Worm (Caenorhabditis elegans) whole organism, late embryonic: ENCODE measurements around the gene mtch-1.

ENCODE experiments used
- C38D4.7 ChIP-seq: fragments of 200-800 bp; sonication (Bioruptor generic); optimal IDR thresholded peaks from 2 replicates; lab custom pipeline; 2018; ENCODE audit warnings: mild to moderate bottlenecking, missing genetic modification characterization, moderate library complexity, missing compliant biosample characterization
- K09A11.1 ChIP-seq: sonication (generic microtip); optimal IDR thresholded peaks from 2 replicates; lab custom pipeline; 2017; ENCODE audit warnings: antibody characterized with exemption, mild to moderate bottlenecking, missing genetic modification characterization, missing compliant biosample characterization; ENCODE audit not compliant: insufficient read depth
- T23F11.4 ChIP-seq: fragments of 200-800 bp; sonication (Bioruptor generic); optimal IDR thresholded peaks from 2 replicates; lab custom pipeline; 2018; ENCODE audit warnings: mild to moderate bottlenecking, missing genetic modification characterization, missing compliant biosample characterization
- Y22D7AL.16 ChIP-seq: sonication (generic microtip); optimal IDR thresholded peaks from 2 replicates; lab custom pipeline; 2016; ENCODE audit warnings: missing genetic modification characterization, missing compliant biosample characterization
- ahr-1 ChIP-seq: sonication (generic microtip); optimal IDR thresholded peaks from 2 replicates; lab custom pipeline; 2016; ENCODE audit warnings: missing genetic modification characterization, missing compliant biosample characterization
- ceh-18 ChIP-seq: sonication (generic microtip); optimal IDR thresholded peaks from 2 replicates; lab custom pipeline; 2016; ENCODE audit warnings: missing genetic modification characterization, missing compliant biosample characterization
- ceh-19 ChIP-seq: fragments of 200-800 bp; sonication (Bioruptor generic); optimal IDR thresholded peaks from 2 replicates; lab custom pipeline; 2018; ENCODE audit warnings: mild to moderate bottlenecking, missing genetic modification characterization, missing compliant biosample characterization
- ceh-24 ChIP-seq: sonication (generic microtip); optimal IDR thresholded peaks from 2 replicates; lab custom pipeline; 2016; ENCODE audit warnings: mild to moderate bottlenecking, missing genetic modification characterization, missing compliant biosample characterization
- ceh-30 ChIP-seq: fragments of 150-350 bp; optimal IDR thresholded peaks from 2 replicates; lab custom pipeline; 2014; ENCODE audit warnings: missing biosample characterization, missing genetic modification characterization
- ceh-34 ChIP-seq: sonication (generic microtip); optimal IDR thresholded peaks from 2 replicates; lab custom pipeline; 2016; ENCODE audit warnings: mild to moderate bottlenecking, missing genetic modification characterization, missing compliant biosample characterization
- ceh-6 ChIP-seq: fragments of 200-800 bp; sonication (Bioruptor generic); optimal IDR thresholded peaks from 2 replicates; lab custom pipeline; 2018; ENCODE audit warnings: mild to moderate bottlenecking, missing genetic modification characterization, missing compliant biosample characterization
- che-1 ChIP-seq: sonication (generic microtip); optimal IDR thresholded peaks from 2 replicates; lab custom pipeline; 2016; ENCODE audit warnings: mild to moderate bottlenecking, missing genetic modification characterization, missing compliant biosample characterization
- dve-1 ChIP-seq: sonication (generic microtip); optimal IDR thresholded peaks from 2 replicates; lab custom pipeline; 2017; ENCODE audit warnings: antibody characterized with exemption, mild to moderate bottlenecking, missing genetic modification characterization, missing compliant biosample characterization
- elt-2 ChIP-seq: sonication (generic microtip); optimal IDR thresholded peaks from 2 replicates; lab custom pipeline; 2016; ENCODE audit warnings: missing genetic modification reagents, missing genetic modification characterization, missing compliant biosample characterization
- ets-4 ChIP-seq: sonication (generic microtip); optimal IDR thresholded peaks from 2 replicates; lab custom pipeline; 2016; ENCODE audit warnings: missing genetic modification characterization, missing compliant biosample characterization
- eyg-1 ChIP-seq: sonication (generic microtip); optimal IDR thresholded peaks from 2 replicates; lab custom pipeline; 2016; ENCODE audit warnings: missing genotype, missing genetic modification characterization, missing compliant biosample characterization
- hlh-15 ChIP-seq: sonication (generic microtip); optimal IDR thresholded peaks from 2 replicates; lab custom pipeline; 2016; ENCODE audit warnings: missing genetic modification characterization, missing compliant biosample characterization
- hlh-6 ChIP-seq: sonication (generic microtip); optimal IDR thresholded peaks from 2 replicates; lab custom pipeline; 2016; ENCODE audit warnings: missing genotype, missing genetic modification characterization, missing compliant biosample characterization
- hlh-8 ChIP-seq: sonication (generic microtip); optimal IDR thresholded peaks from 2 replicates; lab custom pipeline; 2016; ENCODE audit warnings: missing genotype, missing genetic modification characterization, missing compliant biosample characterization
- lim-6 ChIP-seq: sonication (generic microtip); optimal IDR thresholded peaks from 2 replicates; lab custom pipeline; 2016; ENCODE audit warnings: missing genetic modification characterization, missing compliant biosample characterization
- madf-2 ChIP-seq: sonication (generic microtip); optimal IDR thresholded peaks from 2 replicates; lab custom pipeline; 2017; ENCODE audit warnings: missing genetic modification characterization, missing compliant biosample characterization
- nfya-1 ChIP-seq: sonication (generic microtip); optimal IDR thresholded peaks from 2 replicates; lab custom pipeline; 2017; ENCODE audit warnings: missing genetic modification characterization, mild to moderate bottlenecking, missing compliant biosample characterization, antibody characterized with exemption, moderate library complexity
- pha-2 ChIP-seq: sonication (generic microtip); optimal IDR thresholded peaks from 2 replicates; lab custom pipeline; 2017; ENCODE audit warnings: mild to moderate bottlenecking, missing genetic modification characterization, missing compliant biosample characterization
- sdc-2 ChIP-seq: sonication (generic microtip); optimal IDR thresholded peaks from 2 replicates; lab custom pipeline; 2016; ENCODE audit warnings: missing genotype, missing genetic modification characterization, missing compliant biosample characterization
- sox-2 ChIP-seq: fragments of 200-800 bp; sonication (Bioruptor generic); IDR thresholded peaks from 2 replicates; pipeline ENCODE4 v1.3.6; 2022; ENCODE audit warnings: missing genetic modification reagents, missing genetic modification characterization, missing compliant biosample characterization
- sox-4 ChIP-seq: sonication (generic microtip); optimal IDR thresholded peaks from 2 replicates; lab custom pipeline; 2017; ENCODE audit warnings: mild to moderate bottlenecking, missing genetic modification characterization, inconsistent platforms, missing compliant biosample characterization
- syd-9 ChIP-seq: sonication (generic microtip); optimal IDR thresholded peaks from 2 replicates; lab custom pipeline; 2016; ENCODE audit warnings: mild to moderate bottlenecking, missing genetic modification characterization, moderate library complexity, missing compliant biosample characterization
- tbx-2 ChIP-seq: sonication (generic microtip); optimal IDR thresholded peaks from 2 replicates; lab custom pipeline; 2016; ENCODE audit warnings: missing genetic modification characterization, missing compliant biosample characterization
- tbx-7 ChIP-seq: sonication (generic microtip); optimal IDR thresholded peaks from 2 replicates; lab custom pipeline; 2016; ENCODE audit warnings: missing genotype, missing genetic modification characterization, missing compliant biosample characterization
- unc-86 ChIP-seq: sonication (generic microtip); optimal IDR thresholded peaks from 2 replicates; lab custom pipeline; 2016; ENCODE audit warnings: missing genetic modification characterization, missing compliant biosample characterization
- ztf-16 ChIP-seq: sonication (generic microtip); optimal IDR thresholded peaks from 2 replicates; lab custom pipeline; 2017; ENCODE audit warnings: missing genetic modification characterization, missing compliant biosample characterization

The mtch-1 gene

ce11 chrII:7390335-7390734 lies 16.4 kb upstream of the mtch-1 start:
- TF ChIP-seq hlh-8 (no peak), che-1 (tag; lab: Kevin White, UChicago) (no peak)

DNA sequence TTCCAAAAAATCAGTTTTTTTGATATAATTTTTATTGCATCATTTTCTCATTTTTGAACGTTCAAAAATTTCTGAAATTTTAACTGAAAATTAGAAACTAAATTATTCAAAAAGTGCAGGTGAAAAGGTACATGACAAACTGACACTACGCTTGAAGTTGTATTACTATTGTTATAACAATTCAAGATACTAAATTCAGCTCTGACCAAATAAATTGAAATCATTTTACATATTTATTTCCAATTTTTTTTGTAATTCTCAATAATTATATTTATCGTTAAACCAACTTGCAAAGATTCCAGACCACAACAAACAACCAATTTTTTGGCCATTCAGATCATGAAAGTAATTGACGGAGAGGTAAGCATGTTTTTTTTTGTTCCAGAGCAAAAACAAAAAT lies 11.5 kb upstream of the mtch-1 start, which contains the start of gene sre-3:
TSS of gene sre-3 (plus strand) at position 301 of the 400 bp plus-strand sequence.
- TF ChIP-seq elt-2 (tag; lab: Kevin White, UChicago) (no peak), Y22D7AL.16 (no peak), nfya-1 (tag; lab: Kevin White, UChicago) (no peak)

- TF ChIP-seq pha-2 (no peak), ceh-30 (no peak), sdc-2 (tag; lab: Kevin White, UChicago) (no peak), unc-86 (tag; lab: Kevin White, UChicago) (no peak), ceh-18 (tag; lab: Kevin White, UChicago) (no peak), lim-6 (tag; lab: Kevin White, UChicago) (no peak), K09A11.1 (tag; lab: Kevin White, UChicago) (no peak), hlh-15 (tag; lab: Kevin White, UChicago) (no peak), ztf-16 (tag; lab: Kevin White, UChicago) (no peak), C38D4.7 (GFP tag; lab: Kevin White, UChicago) (no peak), hlh-6 (tag; lab: Kevin White, UChicago) (no peak)
Measured at ce11 chrII:7381947-7382346, 8.0 kb upstream of the mtch-1 start.

- TF ChIP-seq sox-2 (no peak), sox-4 (no peak), T23F11.4 (GFP tag; lab: Kevin White, UChicago) (no peak), ztf-16 (tag; lab: Kevin White, UChicago) (no peak), ets-4 (tag; lab: Kevin White, UChicago) (no peak), ceh-6 (GFP tag; lab: Kevin White, UChicago) (no peak), tbx-2 (no peak), ceh-19 (GFP tag; lab: Kevin White, UChicago) (no peak), tbx-7 (tag; lab: Kevin White, UChicago) (no peak), dve-1 (tag; lab: Kevin White, UChicago) (no peak), ahr-1 (tag; lab: Kevin White, UChicago) (no peak)
- TF ChIP-seq, all 69 proteins: peak for 0
Measured at ce11 chrII:7381142-7381611, 7.2 kb upstream of the mtch-1 start, which contains the start of gene C07D10.5. TSS of gene C07D10.5 (plus strand) at chrII:7381561.

DNA sequence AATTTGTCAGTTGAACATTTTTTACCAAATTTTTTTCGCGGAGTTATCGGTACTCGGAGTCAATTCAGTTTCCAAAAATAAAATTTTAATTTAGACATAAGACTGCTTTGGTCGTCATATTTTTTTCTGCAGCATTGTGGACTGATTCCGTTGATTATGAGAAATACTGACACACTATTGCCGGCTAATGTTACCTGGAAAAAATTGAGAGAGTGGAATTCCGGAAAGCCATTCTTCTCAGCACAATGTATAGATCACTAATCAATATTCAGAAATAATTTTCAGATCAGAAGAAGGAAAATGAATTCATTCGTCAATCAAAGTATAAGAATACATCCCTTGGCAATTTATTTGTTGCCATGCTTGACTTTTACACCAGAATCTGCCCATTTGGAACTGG lies 5.1 kb upstream of the mtch-1 start, which contains the start of gene C07D10.6:
TSS of gene C07D10.6 (plus strand) at position 301 of the 400 bp plus-strand sequence.
- TF ChIP-seq eyg-1 (tag; lab: Kevin White, UChicago) (no peak), madf-2 (tag; lab: Kevin White, UChicago) (no peak), ceh-34 (no peak), lim-6 (tag; lab: Kevin White, UChicago) (no peak)

DNA sequence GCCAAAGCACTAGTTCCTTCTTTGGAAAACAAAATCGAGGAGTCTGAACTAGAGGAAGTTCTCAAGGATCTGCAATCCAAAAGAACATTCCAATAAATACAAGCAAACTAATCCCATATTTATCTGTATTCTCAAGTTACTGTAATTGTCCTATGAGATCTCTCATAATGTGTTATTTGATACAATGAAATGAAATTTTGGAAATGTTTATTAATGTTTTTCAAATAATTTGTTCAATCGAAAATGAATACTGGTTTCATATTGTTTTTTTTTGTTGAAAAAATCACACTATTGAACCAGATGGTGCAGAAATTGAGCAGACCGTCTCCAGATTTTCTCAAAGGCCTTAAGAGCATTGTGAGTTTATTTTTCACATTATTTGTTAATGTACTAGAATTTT lies 1.0 kb upstream of the mtch-1 start, which contains the start of gene F43E2.1:
TSS of gene F43E2.1 (plus strand) at position 301 of the 400 bp plus-strand sequence.
- TF ChIP-seq syd-9 (tag; lab: Kevin White, UChicago) (no peak), ceh-24 (tag; lab: Kevin White, UChicago) (no peak)
